Fruit fly (Drosophila melanogaster) whole organism, pupa: ENCODE measurements around the gene Rcc1.

Experiments
- CG13204 ChIP-seq: fragments of 200-800 bp; sonication (Bioruptor generic); optimal IDR thresholded peaks from 2 replicates; lab custom pipeline; 2018; ENCODE audit warnings: missing biosample characterization, mild to moderate bottlenecking, missing genetic modification characterization, moderate library complexity
- CG4496 ChIP-seq: fragments of 200-800 bp; sonication (Bioruptor generic); IDR thresholded peaks from 3 replicates; pipeline ENCODE4 v1.3.6; 2022; ENCODE audit warnings: missing biosample characterization, missing genetic modification characterization
- gl ChIP-seq: fragments of 200-800 bp; sonication (Bioruptor generic); optimal IDR thresholded peaks from 2 replicates; lab custom pipeline; 2018; ENCODE audit warnings: missing biosample characterization, mild to moderate bottlenecking, missing genetic modification characterization

dm6 chr3L:5921216-5921615, 11.4 kb downstream of the Rcc1 start, which contains the start of gene PXo:
- TF ChIP-seq gl (tag; lab: Kevin White, UChicago) = no peak
- no peak for TF ChIP-seq CG13204
- TF ChIP-seq CG4496 = no peak
